Fruit fly (Drosophila melanogaster) whole organism, embryonic: ENCODE measurements around the gene CG1103.

ENCODE experiments used
- Aef1 ChIP-seq: fragments of 200-800 bp; sonication (Bioruptor generic); IDR thresholded peaks from 3 replicates; pipeline ENCODE4 v1.3.6; 2022; ENCODE audit warnings: missing biosample characterization, missing genetic modification characterization
- Blimp-1 ChIP-seq: fragments of 200-800 bp; sonication (Bioruptor generic); optimal IDR thresholded peaks from 3 replicates; lab custom pipeline; 2018; ENCODE audit warnings: missing biosample characterization, missing genetic modification characterization, mild to moderate bottlenecking, moderate library complexity, missing genetic modification reagents
- CG11560 ChIP-seq: fragments of 200-800 bp; sonication (Bioruptor generic); IDR thresholded peaks from 3 replicates; pipeline ENCODE4 v1.3.6; 2022; ENCODE audit warnings: missing biosample characterization, missing genetic modification characterization
- CG11695 ChIP-seq: fragments of 200-800 bp; sonication (Bioruptor generic); IDR thresholded peaks from 3 replicates; pipeline ENCODE4 v1.3.6; 2022; ENCODE audit warnings: missing biosample characterization, missing genetic modification characterization
- CG1233 ChIP-seq: fragments of 200-800 bp; sonication (Bioruptor generic); optimal IDR thresholded peaks from 4 replicates; lab custom pipeline; 2018; ENCODE audit warnings: missing biosample characterization, mild to moderate bottlenecking, missing genetic modification characterization
- CG13624 ChIP-seq: fragments of 200-800 bp; sonication (Bioruptor generic); optimal IDR thresholded peaks from 2 replicates; lab custom pipeline; 2016; ENCODE audit warnings: missing biosample characterization, missing genetic modification characterization
- CG15073 ChIP-seq: fragments of 200-800 bp; sonication (Bioruptor generic); optimal IDR thresholded peaks from 2 replicates; lab custom pipeline; 2016; ENCODE audit warnings: missing biosample characterization, missing genetic modification characterization
- CG15514 ChIP-seq: fragments of 200-800 bp; sonication (Bioruptor generic); optimal IDR thresholded peaks from 3 replicates; lab custom pipeline; 2017; ENCODE audit warnings: missing biosample characterization, missing genetic modification characterization, mild to moderate bottlenecking, moderate library complexity, missing genetic modification reagents
- CG1647 ChIP-seq: fragments of 200-800 bp; sonication (Bioruptor generic); optimal IDR thresholded peaks from 3 replicates; lab custom pipeline; 2016; ENCODE audit warnings: missing biosample characterization, missing genetic modification characterization
- CG17186 ChIP-seq: fragments of 200-800 bp; sonication (Bioruptor generic); optimal IDR thresholded peaks from 3 replicates; lab custom pipeline; 2017; ENCODE audit warnings: missing biosample characterization, missing genetic modification reagents, missing genetic modification characterization
- CG17361 ChIP-seq: fragments of 200-800 bp; sonication (Bioruptor generic); IDR thresholded peaks from 3 replicates; pipeline ENCODE4 v1.3.6; 2022; ENCODE audit warnings: missing biosample characterization, missing genetic modification characterization
- CG17802 ChIP-seq: fragments of 200-800 bp; sonication (Bioruptor generic); optimal IDR thresholded peaks from 2 replicates; lab custom pipeline; 2018; ENCODE audit warnings: missing biosample characterization, mild to moderate bottlenecking, missing genetic modification characterization, moderate library complexity
- CG17829 ChIP-seq: fragments of 200-800 bp; optimal IDR thresholded peaks from 2 replicates; lab custom pipeline; 2019; ENCODE audit warnings: missing biosample characterization, mild to moderate bottlenecking, missing genetic modification characterization, moderate library complexity
- CG18262 ChIP-seq: fragments of 200-800 bp; optimal IDR thresholded peaks from 3 replicates; lab custom pipeline; 2019; ENCODE audit warnings: missing biosample characterization, mild to moderate bottlenecking, missing genetic modification characterization, moderate library complexity
- CG3163 ChIP-seq: fragments of 200-800 bp; sonication (Bioruptor generic); optimal IDR thresholded peaks from 3 replicates; lab custom pipeline; 2016; ENCODE audit warnings: missing biosample characterization, missing genetic modification characterization
- CG33213 ChIP-seq: fragments of 200-800 bp; sonication (Bioruptor generic); optimal IDR thresholded peaks from 3 replicates; lab custom pipeline; 2016; ENCODE audit warnings: missing biosample characterization, missing genetic modification characterization
- CG3847 ChIP-seq: fragments of 200-800 bp; sonication (Bioruptor generic); IDR thresholded peaks from 2 replicates; pipeline ENCODE4 v1.3.6; 2022; ENCODE audit warnings: missing biosample characterization, missing genetic modification characterization
- CG3995 ChIP-seq: fragments of 200-800 bp; sonication (Bioruptor generic); optimal IDR thresholded peaks from 3 replicates; lab custom pipeline; 2016; ENCODE audit warnings: missing biosample characterization, missing genetic modification characterization
- CG4360 ChIP-seq: fragments of 200-800 bp; sonication (Bioruptor generic); IDR thresholded peaks from 2 replicates; pipeline ENCODE4 v1.3.6; 2022; ENCODE audit warnings: missing biosample characterization, missing genetic modification characterization
- CG5245 ChIP-seq: fragments of 200-800 bp; sonication (Bioruptor generic); optimal IDR thresholded peaks from 3 replicates; lab custom pipeline; 2016; ENCODE audit warnings: missing biosample characterization, missing genetic modification characterization
- CG6765 ChIP-seq: fragments of 200-800 bp; sonication (Bioruptor generic); optimal IDR thresholded peaks from 3 replicates; lab custom pipeline; 2017; ENCODE audit warnings: missing biosample characterization, mild to moderate bottlenecking, missing genetic modification characterization
- CG6791 ChIP-seq: fragments of 200-800 bp; sonication (Bioruptor generic); IDR thresholded peaks from 3 replicates; pipeline ENCODE4 v1.3.6; 2022; ENCODE audit warnings: missing biosample characterization, missing genetic modification characterization; ENCODE audit not compliant: partially characterized antibody
- CG6854 ChIP-seq: fragments of 200-800 bp; sonication (Bioruptor generic); optimal IDR thresholded peaks from 3 replicates; lab custom pipeline; 2017; ENCODE audit warnings: missing biosample characterization, mild to moderate bottlenecking, missing genetic modification characterization
- CG7745 ChIP-seq: fragments of 200-800 bp; sonication (Bioruptor generic); optimal IDR thresholded peaks from 2 replicates; lab custom pipeline; 2018; ENCODE audit warnings: missing biosample characterization, mild to moderate bottlenecking, missing genetic modification characterization, moderate library complexity
- CG8478 ChIP-seq: fragments of >200 bp; optimal IDR thresholded peaks from 2 replicates; lab custom pipeline; 2018
- CG9817 ChIP-seq: fragments of 200-800 bp; sonication (Bioruptor generic); optimal IDR thresholded peaks from 2 replicates; lab custom pipeline; 2018; ENCODE audit warnings: missing biosample characterization, mild to moderate bottlenecking, missing genetic modification characterization, moderate library complexity
- CG9932 ChIP-seq: fragments of 200-800 bp; sonication (Bioruptor generic); IDR thresholded peaks from 2 replicates; pipeline ENCODE4 v1.3.6; 2022; ENCODE audit warnings: missing biosample characterization, missing genetic modification characterization
- CTCF ChIP-seq: fragments of 200-800 bp; sonication (Bioruptor generic); optimal IDR thresholded peaks from 2 replicates; lab custom pipeline; 2017; ENCODE audit warnings: missing biosample characterization, mild to moderate bottlenecking, missing genetic modification characterization, moderate library complexity
- D ChIP-seq, 2 experiments: fragments of 200-800 bp in 1 of 2; fragments of >200 bp in 1 of 2; sonication (Bioruptor generic) in 1 of 2; optimal IDR thresholded peaks; 2 replicates in 1 of 2; 3 replicates in 1 of 2; lab custom pipeline; 2017; ENCODE audit warnings: mild to moderate bottlenecking in 1 of 2, missing biosample characterization in 1 of 2, missing genetic modification characterization in 1 of 2, missing genetic modification reagents in 1 of 2
- Dip3 ChIP-seq: fragments of 200-800 bp; sonication (Bioruptor generic); optimal IDR thresholded peaks from 3 replicates; lab custom pipeline; 2016; ENCODE audit warnings: missing biosample characterization, missing genetic modification characterization
- Gsc ChIP-seq: fragments of 200-800 bp; sonication (Bioruptor generic); IDR thresholded peaks from 2 replicates; pipeline ENCODE4 v1.3.6; 2022; ENCODE audit warnings: missing biosample characterization, missing genetic modification characterization
- HLH54F ChIP-seq: fragments of 200-800 bp; sonication (Bioruptor generic); optimal IDR thresholded peaks from 3 replicates; lab custom pipeline; 2016; ENCODE audit warnings: missing biosample characterization, missing genetic modification characterization
- Hr3 ChIP-seq: fragments of 200-800 bp; sonication (Bioruptor generic); optimal IDR thresholded peaks from 3 replicates; lab custom pipeline; 2016; ENCODE audit warnings: missing biosample characterization, missing genetic modification characterization
- Nf-YB ChIP-seq: fragments of 200-800 bp; sonication (Bioruptor generic); optimal IDR thresholded peaks from 3 replicates; lab custom pipeline; 2019; ENCODE audit warnings: missing biosample characterization, mild to moderate bottlenecking, missing genetic modification characterization, moderate library complexity
- PHDP ChIP-seq: fragments of 200-800 bp; sonication (Bioruptor generic); optimal IDR thresholded peaks from 3 replicates; lab custom pipeline; 2018; ENCODE audit warnings: missing biosample characterization, mild to moderate bottlenecking, missing genetic modification characterization, moderate library complexity
- Stat92E ChIP-seq, 3 experiments: fragments of >200 bp in 2 of 3; fragments of 200-800 bp in 1 of 3; sonication (Bioruptor generic) in 1 of 3; optimal IDR thresholded peaks; 2 replicates each; lab custom pipeline; 2017 to 2019; ENCODE audit warnings: missing biosample characterization in 3 of 3, missing genetic modification characterization in 3 of 3, mild to moderate bottlenecking in 1 of 3, moderate library complexity in 1 of 3
- ara ChIP-seq: fragments of 200-800 bp; sonication (Bioruptor generic); IDR thresholded peaks from 2 replicates; pipeline ENCODE4 v1.3.6; 2022; ENCODE audit warnings: missing biosample characterization, missing genetic modification characterization
- bbx ChIP-seq: fragments of 200-800 bp; sonication (Bioruptor generic); IDR thresholded peaks from 2 replicates; pipeline ENCODE4 v1.3.6; 2022; ENCODE audit warnings: missing biosample characterization, missing genetic modification characterization; ENCODE audit not compliant: partially characterized antibody
- btn ChIP-seq: fragments of 200-800 bp; sonication (Bioruptor generic); optimal IDR thresholded peaks from 2 replicates; lab custom pipeline; 2016; ENCODE audit warnings: missing biosample characterization, missing genetic modification characterization
- chn ChIP-seq: fragments of 200-800 bp; sonication (Bioruptor generic); optimal IDR thresholded peaks from 2 replicates; lab custom pipeline; 2016; ENCODE audit warnings: missing biosample characterization, missing genetic modification characterization
- fd3F ChIP-seq: fragments of 200-800 bp; sonication (Bioruptor generic); optimal IDR thresholded peaks from 2 replicates; lab custom pipeline; 2018; ENCODE audit warnings: missing biosample characterization, mild to moderate bottlenecking, missing genetic modification characterization, moderate library complexity
- ham ChIP-seq: fragments of 200-800 bp; sonication (Bioruptor generic); IDR thresholded peaks from 2 replicates; pipeline ENCODE4 v1.3.6; 2022; ENCODE audit warnings: missing biosample characterization, missing genetic modification characterization
- nau ChIP-seq: fragments of 200-800 bp; sonication (Bioruptor generic); optimal IDR thresholded peaks from 3 replicates; lab custom pipeline; 2017; ENCODE audit warnings: missing biosample characterization, mild to moderate bottlenecking, missing genetic modification characterization, missing genetic modification reagents
- nmo ChIP-seq: fragments of 200-800 bp; sonication (Bioruptor generic); optimal IDR thresholded peaks from 2 replicates; lab custom pipeline; 2018; ENCODE audit warnings: missing biosample characterization, mild to moderate bottlenecking, missing genetic modification characterization, moderate library complexity
- pho ChIP-seq: fragments of 200-800 bp; sonication (Bioruptor generic); optimal IDR thresholded peaks from 2 replicates; lab custom pipeline; 2016; ENCODE audit warnings: missing biosample characterization, missing genetic modification characterization
- sens-2 ChIP-seq: fragments of 200-800 bp; sonication (Bioruptor generic); IDR thresholded peaks from 2 replicates; pipeline ENCODE4 v1.3.6; 2022; ENCODE audit warnings: missing biosample characterization, missing genetic modification characterization
- sim ChIP-seq: fragments of 200-800 bp; sonication (Bioruptor generic); IDR thresholded peaks from 2 replicates; pipeline ENCODE4 v1.3.6; 2022; ENCODE audit warnings: missing biosample characterization, missing genetic modification characterization
- sisA ChIP-seq: fragments of 200-800 bp; sonication (Bioruptor generic); IDR thresholded peaks from 2 replicates; pipeline ENCODE4 v1.3.6; 2022; ENCODE audit warnings: missing biosample characterization, missing genetic modification characterization
- tap ChIP-seq: fragments of 200-800 bp; optimal IDR thresholded peaks from 3 replicates; lab custom pipeline; 2019; ENCODE audit warnings: missing biosample characterization, mild to moderate bottlenecking, missing genetic modification characterization, moderate library complexity
- tgo ChIP-seq: fragments of 200-800 bp; sonication (Bioruptor generic); IDR thresholded peaks from 3 replicates; pipeline ENCODE4 v1.3.6; 2022; ENCODE audit warnings: missing biosample characterization, missing genetic modification characterization
- trem ChIP-seq: fragments of 200-800 bp; optimal IDR thresholded peaks from 3 replicates; lab custom pipeline; 2019; ENCODE audit warnings: missing biosample characterization, mild to moderate bottlenecking, missing genetic modification characterization, moderate library complexity
- usp ChIP-seq: fragments of >200 bp; optimal IDR thresholded peaks from 2 replicates; lab custom pipeline; 2017; ENCODE audit warnings: missing biosample characterization, missing genetic modification characterization

CG1103 gene

dm6 chr3R:4337580-4337979 lies at the start of gene CG1103, which contains the start of gene Skp2 (continued):
- no peak for TF ChIP-seq PHDP
- no peak for TF ChIP-seq fd3F (GFP tag; lab: Kevin White, UChicago)
- no peak for TF ChIP-seq CG6854
- TF ChIP-seq CG13624 (GFP tag; lab: Kevin White, UChicago) = peak; percentile 9
- no peak for TF ChIP-seq btn
- TF ChIP-seq usp (GFP tag; lab: Kevin White, UChicago) = no peak
- peak; percentile 11 for TF ChIP-seq CG1233 (GFP tag; lab: Kevin White, UChicago)
- TF ChIP-seq chn (GFP tag; lab: Kevin White, UChicago) = no peak
- TF ChIP-seq CG1647 = no peak
- TF ChIP-seq Stat92E (GFP tag; optimal IDR thresholded peaks at IDR 0.05; lab: Kevin White, UChicago) = peak in 1 of 3 experiments; percentile 76
- TF ChIP-seq bbx (GFP tag; lab: Robert Waterston, UW) = peak; percentile 27; the same call in 1 of the 2 replicates
- no peak for TF ChIP-seq sens-2 (GFP tag; lab: Robert Waterston, UW)
- no peak for TF ChIP-seq HLH54F (GFP tag; lab: Kevin White, UChicago)
- TF ChIP-seq Aef1 (GFP tag; lab: Robert Waterston, UW) = no peak
- no peak for TF ChIP-seq Gsc
- no peak for TF ChIP-seq ham (GFP tag; lab: Robert Waterston, UW)
- peak; percentile 55; the same call in 2 of the 3 replicates for TF ChIP-seq CG11560 (tag; lab: Robert Waterston, UW)
- TF ChIP-seq CG9817 = no peak
- no peak for TF ChIP-seq tgo (GFP tag; lab: Robert Waterston, UW)
- TF ChIP-seq CG17802 (tag; lab: Kevin White, UChicago) = no peak
- peak; percentile 9 for TF ChIP-seq CG3163 (GFP tag; lab: Kevin White, UChicago)
- peak; percentile 26 for TF ChIP-seq CG33213 (GFP tag; lab: Kevin White, UChicago)
- no peak for TF ChIP-seq CG18262 (tag; lab: Kevin White, UChicago)
- TF ChIP-seq CG3995 (GFP tag; lab: Kevin White, UChicago) = no peak
- no peak for TF ChIP-seq CG15073
- TF ChIP-seq sim = no peak
- TF ChIP-seq CG7745 = no peak
- peak; percentile 26 for TF ChIP-seq CG17829 (tag; lab: Kevin White, UChicago)
- TF ChIP-seq CG6791 (GFP tag; lab: Robert Waterston, UW) = peak; percentile 36; the same call in 1 of the 3 replicates
- peak; percentile 75 for TF ChIP-seq CG3847 (GFP tag; lab: Robert Waterston, UW)
- TF ChIP-seq nmo (GFP tag; lab: Kevin White, UChicago) = peak; percentile 37
- TF ChIP-seq trem = peak; percentile 66
- no peak for TF ChIP-seq CG4360 (GFP tag; lab: Robert Waterston, UW)
- no peak for TF ChIP-seq Blimp-1
- TF ChIP-seq pho = no peak
- no peak for TF ChIP-seq Nf-YB
- peak; percentile 13 for TF ChIP-seq CG17186 (GFP tag; lab: Kevin White, UChicago)
- no peak for TF ChIP-seq CG9932 (GFP tag; lab: Robert Waterston, UW)
- no peak for TF ChIP-seq CG11695 (GFP tag; lab: Robert Waterston, UW)
- TF ChIP-seq CTCF (GFP tag; lab: Kevin White, UChicago) = peak; percentile 24
- no peak for TF ChIP-seq nau (GFP tag; lab: Kevin White, UChicago)
- TF ChIP-seq CG6765 (GFP tag; lab: Kevin White, UChicago) = no peak
- peak; percentile 65 for TF ChIP-seq D (optimal IDR thresholded peaks at IDR 0.05; lab: Kevin White, UChicago)
- no peak for TF ChIP-seq D (GFP tag; optimal IDR thresholded peaks at IDR 0.05; lab: Kevin White, UChicago)
- TF ChIP-seq Hr3 (GFP tag; lab: Kevin White, UChicago) = peak; percentile 29
- no peak for TF ChIP-seq ara (GFP tag; lab: Robert Waterston, UW)
- peak; percentile 56 for TF ChIP-seq Dip3
- no peak for TF ChIP-seq CG5245 (GFP tag; lab: Kevin White, UChicago)
- peak; percentile 65 for TF ChIP-seq CG15514 (GFP tag; lab: Kevin White, UChicago)
- TF ChIP-seq tap (tag; lab: Kevin White, UChicago) = no peak
- TF ChIP-seq CG8478 (lab: Kevin White, UChicago) = no peak
- TF ChIP-seq CG17361 = no peak; the same call in 2 of the 3 replicates
- no peak for TF ChIP-seq sisA (GFP tag; lab: Robert Waterston, UW)
